Fruit fly (Drosophila melanogaster) whole organism, embryonic: ENCODE results near the gene DNAlig4.

Experiments
- Adf1 ChIP-seq: fragments of 200-800 bp; sonication (Bioruptor generic); IDR thresholded peaks from 2 replicates; pipeline ENCODE4 v1.3.6; 2022; ENCODE audit warnings: missing biosample characterization, missing genetic modification characterization
- Bdp1 ChIP-seq: fragments of 200-800 bp; sonication (Bioruptor generic); optimal IDR thresholded peaks from 3 replicates; lab custom pipeline; 2016; ENCODE audit warnings: missing biosample characterization, missing genetic modification characterization
- CG10267 ChIP-seq: fragments of 200-800 bp; sonication (Bioruptor generic); optimal IDR thresholded peaks from 2 replicates; lab custom pipeline; 2018; ENCODE audit warnings: missing biosample characterization, mild to moderate bottlenecking, missing genetic modification characterization, moderate library complexity
- CG10274 ChIP-seq: fragments of 200-800 bp; sonication (Bioruptor generic); optimal IDR thresholded peaks from 3 replicates; lab custom pipeline; 2017; ENCODE audit warnings: missing biosample characterization, mild to moderate bottlenecking, missing genetic modification characterization
- CG10431 ChIP-seq: fragments of 200-800 bp; sonication (Bioruptor generic); optimal IDR thresholded peaks from 3 replicates; lab custom pipeline; 2018; ENCODE audit warnings: missing biosample characterization, mild to moderate bottlenecking, missing genetic modification characterization
- CG11247 ChIP-seq: fragments of 200-800 bp; sonication (Bioruptor generic); IDR thresholded peaks from 2 replicates; pipeline ENCODE4 v1.3.6; 2022; ENCODE audit warnings: missing biosample characterization, missing genetic modification characterization
- CG11456 ChIP-seq: fragments of 200-800 bp; sonication (Bioruptor generic); IDR thresholded peaks from 3 replicates; pipeline ENCODE4 v1.3.6; 2022; ENCODE audit warnings: missing biosample characterization, missing genetic modification characterization
- CG12236 ChIP-seq: fragments of 200-800 bp; sonication (Bioruptor generic); optimal IDR thresholded peaks from 2 replicates; lab custom pipeline; 2016; ENCODE audit warnings: missing biosample characterization, missing genetic modification characterization
- CG13424 ChIP-seq: fragments of 200-800 bp; sonication (Bioruptor generic); optimal IDR thresholded peaks from 2 replicates; lab custom pipeline; 2019; ENCODE audit warnings: missing biosample characterization, mild to moderate bottlenecking, missing genetic modification characterization, moderate library complexity
- CG14014 ChIP-seq: fragments of 200-800 bp; sonication (Bioruptor generic); IDR thresholded peaks from 2 replicates; pipeline ENCODE4 v1.3.6; 2022; ENCODE audit warnings: missing biosample characterization, missing genetic modification characterization
- CG14050 ChIP-seq: fragments of 200-800 bp; sonication (Bioruptor generic); IDR thresholded peaks from 3 replicates; pipeline ENCODE4 v1.3.6; 2022; ENCODE audit warnings: missing biosample characterization, missing genetic modification characterization
- CG1792 ChIP-seq: fragments of 200-800 bp; sonication (Bioruptor generic); optimal IDR thresholded peaks from 2 replicates; lab custom pipeline; 2016; ENCODE audit warnings: missing biosample characterization, missing genetic modification characterization
- CG1832 ChIP-seq: fragments of 200-800 bp; sonication (Bioruptor generic); optimal IDR thresholded peaks from 2 replicates; lab custom pipeline; 2017; ENCODE audit warnings: missing biosample characterization, mild to moderate bottlenecking, missing genetic modification characterization, inconsistent platforms
- CG18476 ChIP-seq: fragments of 200-800 bp; sonication (Bioruptor generic); optimal IDR thresholded peaks from 2 replicates; lab custom pipeline; 2016; ENCODE audit warnings: missing biosample characterization, mild to moderate bottlenecking, missing genetic modification characterization
- CG2116 ChIP-seq: fragments of 200-800 bp; sonication (Bioruptor generic); optimal IDR thresholded peaks from 3 replicates; lab custom pipeline; 2018; ENCODE audit warnings: missing biosample characterization, mild to moderate bottlenecking, missing genetic modification characterization
- CG2129 ChIP-seq: fragments of 200-800 bp; sonication (Bioruptor generic); IDR thresholded peaks from 2 replicates; pipeline ENCODE4 v1.3.6; 2022; ENCODE audit warnings: missing biosample characterization, missing genetic modification characterization; ENCODE audit not compliant: partially characterized antibody
- CG2678 ChIP-seq: fragments of 200-800 bp; sonication (Bioruptor generic); optimal IDR thresholded peaks from 3 replicates; lab custom pipeline; 2019; ENCODE audit warnings: missing biosample characterization, mild to moderate bottlenecking, missing genetic modification characterization, moderate library complexity
- CG2889 ChIP-seq: fragments of 200-800 bp; sonication (Bioruptor generic); IDR thresholded peaks from 3 replicates; pipeline ENCODE4 v1.3.6; 2022; ENCODE audit warnings: missing biosample characterization, missing genetic modification characterization
- CG3281 ChIP-seq: fragments of 200-800 bp; sonication (Bioruptor generic); optimal IDR thresholded peaks from 3 replicates; lab custom pipeline; 2017; ENCODE audit warnings: missing biosample characterization, mild to moderate bottlenecking, missing genetic modification characterization
- CG33557 ChIP-seq: fragments of 200-800 bp; sonication (Bioruptor generic); optimal IDR thresholded peaks from 2 replicates; lab custom pipeline; 2019; ENCODE audit warnings: missing biosample characterization, mild to moderate bottlenecking, missing genetic modification characterization, moderate library complexity
- CG7928 ChIP-seq: fragments of 200-800 bp; sonication (Bioruptor generic); optimal IDR thresholded peaks from 2 replicates; lab custom pipeline; 2017; ENCODE audit warnings: missing biosample characterization, mild to moderate bottlenecking, missing genetic modification characterization
- CG8089 ChIP-seq: fragments of 200-800 bp; sonication (Bioruptor generic); optimal IDR thresholded peaks from 3 replicates; lab custom pipeline; 2016; ENCODE audit warnings: missing biosample characterization, missing genetic modification characterization
- CoRest ChIP-seq: fragments of 200-800 bp; sonication (Bioruptor generic); optimal IDR thresholded peaks from 3 replicates; lab custom pipeline; 2018; ENCODE audit warnings: missing biosample characterization, mild to moderate bottlenecking, missing genetic modification characterization, moderate library complexity
- Dad ChIP-seq: fragments of 200-800 bp; sonication (Bioruptor generic); optimal IDR thresholded peaks from 3 replicates; lab custom pipeline; 2016; ENCODE audit warnings: missing biosample characterization, missing genetic modification characterization
- Dip2 ChIP-seq: fragments of 200-800 bp; sonication (Bioruptor generic); IDR thresholded peaks from 2 replicates; pipeline ENCODE4 v1.3.6; 2022; ENCODE audit warnings: missing biosample characterization, missing genetic modification characterization
- Doc2 ChIP-seq: fragments of 200-800 bp; sonication (Bioruptor generic); IDR thresholded peaks from 2 replicates; pipeline ENCODE4 v1.3.6; 2022; ENCODE audit warnings: missing biosample characterization, missing genetic modification characterization
- Dp ChIP-seq: fragments of 200-800 bp; sonication (Bioruptor generic); optimal IDR thresholded peaks from 2 replicates; lab custom pipeline; 2018; ENCODE audit warnings: missing biosample characterization, mild to moderate bottlenecking, missing genetic modification characterization, moderate library complexity
- Fer1 ChIP-seq: fragments of 200-800 bp; sonication (Bioruptor generic); optimal IDR thresholded peaks from 2 replicates; lab custom pipeline; 2017; ENCODE audit warnings: missing biosample characterization, mild to moderate bottlenecking, missing genetic modification characterization
- Hr39 ChIP-seq: fragments of >200 bp; optimal IDR thresholded peaks from 2 replicates; lab custom pipeline; 2017
- Nf-YB ChIP-seq: fragments of 200-800 bp; sonication (Bioruptor generic); optimal IDR thresholded peaks from 3 replicates; lab custom pipeline; 2019; ENCODE audit warnings: missing biosample characterization, mild to moderate bottlenecking, missing genetic modification characterization, moderate library complexity
- Poxn ChIP-seq: fragments of 200-800 bp; sonication (Bioruptor generic); IDR thresholded peaks from 2 replicates; pipeline ENCODE4 v1.3.6; 2022; ENCODE audit warnings: missing biosample characterization, missing genetic modification characterization
- Ravus ChIP-seq: fragments of 200-800 bp; sonication (Bioruptor generic); IDR thresholded peaks from 2 replicates; pipeline ENCODE4 v1.3.6; 2022; ENCODE audit warnings: missing biosample characterization, missing genetic modification characterization
- TFAM ChIP-seq: fragments of 200-800 bp; sonication (Bioruptor generic); optimal IDR thresholded peaks from 2 replicates; lab custom pipeline; 2017; ENCODE audit warnings: missing biosample characterization, missing genetic modification characterization, inconsistent platforms
- Tbp ChIP-seq: fragments of >200 bp; optimal IDR thresholded peaks from 2 replicates; lab custom pipeline; 2018; ENCODE audit warnings: missing biosample characterization, missing genetic modification characterization
- Trl ChIP-seq, 3 experiments: fragments of >200 bp in 2 of 3; fragments of 200-800 bp in 1 of 3; sonication (Bioruptor generic) in 1 of 3; optimal IDR thresholded peaks; 2 replicates in 1 of 3; 3 replicates in 2 of 3; lab custom pipeline; 2016 to 2017; ENCODE audit warnings: missing biosample characterization in 1 of 3, missing genetic modification characterization in 1 of 3
- bsh ChIP-seq, 2 experiments: fragments of 200-800 bp; sonication (Bioruptor generic); optimal IDR thresholded peaks; 2 replicates each; lab custom pipeline; 2017 to 2018; ENCODE audit warnings: mild to moderate bottlenecking in 2 of 2, missing biosample characterization in 2 of 2, missing genetic modification characterization in 2 of 2, moderate library complexity in 1 of 2
- cato ChIP-seq: fragments of 200-800 bp; sonication (Bioruptor generic); optimal IDR thresholded peaks from 2 replicates; lab custom pipeline; 2016; ENCODE audit warnings: missing biosample characterization, missing genetic modification characterization, borderline replicate concordance
- cg ChIP-seq: fragments of 200-800 bp; sonication (Bioruptor generic); optimal IDR thresholded peaks from 3 replicates; lab custom pipeline; 2019; ENCODE audit warnings: missing biosample characterization, mild to moderate bottlenecking, missing genetic modification characterization, moderate library complexity
- crc ChIP-seq: fragments of 200-800 bp; sonication (Bioruptor generic); optimal IDR thresholded peaks from 2 replicates; lab custom pipeline; 2016; ENCODE audit warnings: missing biosample characterization, missing genetic modification characterization
- dmrt99B ChIP-seq: fragments of 200-800 bp; sonication (Bioruptor generic); optimal IDR thresholded peaks from 2 replicates; lab custom pipeline; 2018; ENCODE audit warnings: missing biosample characterization, mild to moderate bottlenecking, missing genetic modification characterization, moderate library complexity
- eve ChIP-seq, 2 experiments: fragments of >200 bp; optimal IDR thresholded peaks; 2 replicates each; lab custom pipeline; 2017; ENCODE audit warnings: missing biosample characterization in 2 of 2, missing genetic modification characterization in 2 of 2
- fd64A ChIP-seq: fragments of 200-800 bp; sonication (Bioruptor generic); optimal IDR thresholded peaks from 3 replicates; lab custom pipeline; 2018; ENCODE audit warnings: missing biosample characterization, mild to moderate bottlenecking, missing genetic modification characterization
- grn ChIP-seq: fragments of 200-800 bp; sonication (Bioruptor generic); optimal IDR thresholded peaks from 3 replicates; lab custom pipeline; 2017; ENCODE audit warnings: missing biosample characterization, missing genetic modification characterization
- gt ChIP-seq: fragments of 200-800 bp; sonication (Bioruptor generic); IDR thresholded peaks from 2 replicates; pipeline ENCODE4 v1.3.6; 2022; ENCODE audit warnings: missing biosample characterization, missing genetic modification characterization
- jigr1 ChIP-seq: fragments of 200-800 bp; sonication (Bioruptor generic); IDR thresholded peaks from 3 replicates; pipeline ENCODE4 v1.3.6; 2022; ENCODE audit warnings: missing biosample characterization, missing genetic modification characterization
- nerfin-1 ChIP-seq: fragments of 200-800 bp; sonication (Bioruptor generic); optimal IDR thresholded peaks from 3 replicates; lab custom pipeline; 2019; ENCODE audit warnings: missing biosample characterization, mild to moderate bottlenecking, missing genetic modification characterization, moderate library complexity
- odd ChIP-seq: fragments of 200-800 bp; sonication (Bioruptor generic); optimal IDR thresholded peaks from 2 replicates; lab custom pipeline; 2017; ENCODE audit warnings: missing biosample characterization, mild to moderate bottlenecking, missing genetic modification characterization
- phol ChIP-seq: fragments of 200-800 bp; sonication (Bioruptor generic); optimal IDR thresholded peaks from 3 replicates; lab custom pipeline; 2018; ENCODE audit warnings: missing biosample characterization, mild to moderate bottlenecking, missing genetic modification characterization, moderate library complexity
- sr ChIP-seq: fragments of 200-800 bp; sonication (Bioruptor generic); IDR thresholded peaks from 3 replicates; pipeline ENCODE4 v1.3.6; 2022; ENCODE audit warnings: missing biosample characterization, missing genetic modification characterization
- tna ChIP-seq: fragments of 200-800 bp; sonication (Bioruptor generic); IDR thresholded peaks from 2 replicates; pipeline ENCODE4 v1.3.6; 2022; ENCODE audit warnings: missing biosample characterization, missing genetic modification characterization; ENCODE audit not compliant: partially characterized antibody
- wdn ChIP-seq: fragments of 200-800 bp; sonication (Bioruptor generic); IDR thresholded peaks from 2 replicates; pipeline ENCODE4 v1.3.6; 2022; ENCODE audit warnings: missing biosample characterization, missing genetic modification characterization

DNAlig4 gene

DNA sequence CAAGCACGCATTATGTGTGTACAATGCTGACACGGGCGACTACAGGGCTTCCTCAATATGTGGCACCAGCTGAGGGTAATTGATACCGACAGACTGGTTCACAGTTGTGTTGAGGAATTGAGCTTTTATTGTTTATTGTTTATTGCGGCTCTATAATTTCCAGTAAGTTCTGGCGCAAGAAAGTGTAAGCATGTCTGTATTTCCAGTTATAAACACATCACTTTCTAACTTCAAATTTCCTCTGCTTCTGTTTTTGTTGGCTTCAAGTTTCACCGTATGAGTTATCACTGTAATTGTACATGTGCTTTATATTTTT lies 41.1 kb downstream of the DNAlig4 start (continued):
- peak; percentile 81 for TF ChIP-seq CG13424 (tag; lab: Kevin White, UChicago)
- TF ChIP-seq jigr1 (GFP tag; lab: Robert Waterston, UW), result peak; percentile 57; the same call in 1 of the 3 replicates
- TF ChIP-seq CG1832 (GFP tag; lab: Kevin White, UChicago), result no peak
- TF ChIP-seq CoRest, result peak; percentile 87
- TF ChIP-seq Fer1 (GFP tag; lab: Kevin White, UChicago), result peak; percentile 88
- no peak for TF ChIP-seq fd64A
- TF ChIP-seq phol (tag; lab: Kevin White, UChicago), result peak; percentile 72
- TF ChIP-seq Adf1 (GFP tag; lab: Robert Waterston, UW), result peak; percentile 47
- no peak for TF ChIP-seq CG2129 (GFP tag; lab: Robert Waterston, UW)
- TF ChIP-seq TFAM, result no peak
- peak; percentile 72 for TF ChIP-seq CG1792 (GFP tag; lab: Kevin White, UChicago)
- peak; percentile 43 for TF ChIP-seq CG10267 (tag; lab: Kevin White, UChicago)
- TF ChIP-seq CG8089 (GFP tag; lab: Kevin White, UChicago), result peak; percentile 26
- TF ChIP-seq CG7928 (GFP tag; lab: Kevin White, UChicago), result peak; percentile 54
- peak; percentile 41 for TF ChIP-seq crc (GFP tag; lab: Kevin White, UChicago)
- TF ChIP-seq Bdp1 (GFP tag; lab: Kevin White, UChicago), result peak; percentile 54
- TF ChIP-seq CG14014 (GFP tag; lab: Robert Waterston, UW), result peak; percentile 84
- TF ChIP-seq Tbp (GFP tag; lab: Kevin White, UChicago), result no peak
- peak; percentile 84 for TF ChIP-seq cg (GFP tag; lab: Kevin White, UChicago)
- no peak for TF ChIP-seq CG18476 (GFP tag; lab: Kevin White, UChicago)
- peak; percentile 53 for TF ChIP-seq nerfin-1 (tag; lab: Kevin White, UChicago)
- peak; percentile 82 for TF ChIP-seq CG3281 (GFP tag; lab: Kevin White, UChicago)
- peak; percentile 81 for TF ChIP-seq dmrt99B (tag; lab: Kevin White, UChicago)
- TF ChIP-seq CG12236 (GFP tag; lab: Kevin White, UChicago), result peak; percentile 37
- TF ChIP-seq grn (GFP tag; lab: Kevin White, UChicago), result no peak
- no peak for TF ChIP-seq cato (GFP tag; lab: Kevin White, UChicago)
- peak; percentile 66 for TF ChIP-seq Dad
- peak; percentile 71 for TF ChIP-seq CG11247 (GFP tag; lab: Robert Waterston, UW)
- TF ChIP-seq Dp, result no peak
- TF ChIP-seq CG14050 (GFP tag; lab: Robert Waterston, UW), result peak; percentile 59
- no peak for TF ChIP-seq sr (GFP tag; lab: Robert Waterston, UW)
- peak in 1 of 2 experiments; percentile 71 for TF ChIP-seq bsh (GFP tag; optimal IDR thresholded peaks at IDR 0.05; lab: Kevin White, UChicago)
- TF ChIP-seq Trl (optimal IDR thresholded peaks at IDR 0.05; lab: Kevin White, UChicago), result no peak
- TF ChIP-seq Trl (GFP tag; optimal IDR thresholded peaks at IDR 0.05; lab: Kevin White, UChicago), result peak; percentile 77
- 0 out of 2 replicates have a peak, but pooled peaks have one; percentile 53 for TF ChIP-seq Poxn (GFP tag; lab: Robert Waterston, UW)
- TF ChIP-seq Dip2 (GFP tag; lab: Robert Waterston, UW), result no peak
- no peak for TF ChIP-seq gt (GFP tag; lab: Robert Waterston, UW)
- no peak for TF ChIP-seq tna (GFP tag; lab: Robert Waterston, UW)
- no peak for TF ChIP-seq Hr39 (lab: Kevin White, UChicago)
- peak; percentile 34 for TF ChIP-seq Nf-YB (GFP tag; lab: Kevin White, UChicago)
- TF ChIP-seq wdn (GFP tag; lab: Robert Waterston, UW), result peak; percentile 62; the same call in 1 of the 2 replicates
- TF ChIP-seq CG10274 (GFP tag; lab: Kevin White, UChicago), result peak; percentile 27
- TF ChIP-seq CG33557 (GFP tag; lab: Kevin White, UChicago), result peak; percentile 52
- TF ChIP-seq odd (GFP tag; lab: Kevin White, UChicago), result peak; percentile 67
- TF ChIP-seq Ravus (GFP tag; lab: Robert Waterston, UW), result no peak
- no peak for TF ChIP-seq CG10431 (GFP tag; lab: Kevin White, UChicago)
- TF ChIP-seq CG11456 (GFP tag; lab: Robert Waterston, UW), result peak; percentile 81
- TF ChIP-seq CG2889 (GFP tag; lab: Robert Waterston, UW), result peak; percentile 46; the same call in 1 of the 3 replicates
- no peak for TF ChIP-seq eve (GFP tag; optimal IDR thresholded peaks at IDR 0.05; lab: Kevin White, UChicago)
- TF ChIP-seq CG2678 (tag; lab: Kevin White, UChicago), result peak; percentile 86
- TF ChIP-seq CG2116 (GFP tag; lab: Kevin White, UChicago), result peak; percentile 30
- peak; percentile 54 for TF ChIP-seq Doc2
